Worm (Caenorhabditis elegans): Measurements from ENCODE around the gene osm-5.

DNA sequence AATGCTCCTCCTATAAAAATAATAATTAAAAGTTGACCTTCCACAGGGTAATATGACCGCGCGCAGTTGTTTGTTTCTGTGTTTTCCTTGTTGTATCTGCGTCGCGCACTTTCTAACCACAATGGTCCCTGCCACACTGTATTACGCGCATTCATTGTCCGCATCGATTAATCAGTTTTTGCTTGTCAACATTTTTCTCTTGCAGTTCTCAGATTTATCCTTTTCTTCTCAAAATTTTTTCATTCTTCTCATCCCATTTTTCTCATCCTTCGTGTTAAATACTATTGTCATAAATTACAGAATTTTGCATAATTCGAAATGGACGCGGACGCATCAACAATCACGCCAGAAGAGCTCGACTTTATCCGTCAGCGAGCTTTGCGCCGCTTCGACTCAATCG, 43.5 kb upstream of the osm-5 start, which contains the start of gene pfk-1.1:
- TF ChIP-seq him-1 (tag; optimal IDR thresholded peaks at IDR 0.05) (no peak), W03F9.2 (tag; optimal IDR thresholded peaks at IDR 0.05) (no peak), dao-5 (tag; optimal IDR thresholded peaks at IDR 0.05) (no peak)
